Worm (Caenorhabditis elegans) whole organism, L3 larva: ENCODE results near the gene slc-30A9.
"Not testable (repeated sequence)": the region's sequence is repeated elsewhere in the genome, so short reads cannot be mapped to it uniquely, and the experiment has no call there.

Experiments
- R02D3.7 ChIP-seq: fragments of 150-350 bp; optimal IDR thresholded peaks from 2 replicates; lab custom pipeline; 2014; ENCODE audit warnings: missing biosample characterization, missing genetic modification characterization
- ZK546.5 ChIP-seq: sonication (generic microtip); optimal IDR thresholded peaks from 2 replicates; lab custom pipeline; 2017; ENCODE audit warnings: missing biosample characterization, missing genetic modification characterization
- aly-2 ChIP-seq: fragments of 150-350 bp; optimal IDR thresholded peaks from 2 replicates; lab custom pipeline; 2014; ENCODE audit warnings: missing biosample characterization, missing genetic modification characterization
- ceh-16 ChIP-seq: sonication (generic microtip); optimal IDR thresholded peaks from 2 replicates; lab custom pipeline; 2017; ENCODE audit warnings: missing biosample characterization, missing genetic modification characterization
- ceh-28 ChIP-seq: fragments of 150-350 bp; optimal IDR thresholded peaks from 2 replicates; lab custom pipeline; 2014; ENCODE audit warnings: missing biosample characterization, missing genetic modification reagents, missing genetic modification characterization
- ceh-82 ChIP-seq: fragments of 150-350 bp; optimal IDR thresholded peaks from 2 replicates; lab custom pipeline; 2014; ENCODE audit warnings: missing biosample characterization, missing genetic modification characterization
- ceh-9 ChIP-seq: sonication (generic microtip); optimal IDR thresholded peaks from 2 replicates; lab custom pipeline; 2018; ENCODE audit warnings: missing biosample characterization, missing genetic modification characterization
- egl-5 ChIP-seq: fragments of 150-350 bp; optimal IDR thresholded peaks from 2 replicates; lab custom pipeline; 2017; ENCODE audit warnings: missing biosample characterization, missing genetic modification reagents, missing genetic modification characterization, inconsistent platforms
- elt-1 ChIP-seq: fragments of 150-350 bp; optimal IDR thresholded peaks from 2 replicates; lab custom pipeline; 2014; ENCODE audit warnings: missing biosample characterization, missing genetic modification characterization
- elt-2 ChIP-seq: sonication (generic microtip); optimal IDR thresholded peaks from 2 replicates; lab custom pipeline; 2016; ENCODE audit warnings: missing genetic modification reagents, mild to moderate bottlenecking, missing genetic modification characterization, missing compliant biosample characterization
- eor-1 ChIP-seq, 2 experiments: fragments of 150-350 bp; optimal IDR thresholded peaks; 2 replicates each; lab custom pipeline; 2014 to 2018; ENCODE audit warnings: missing biosample characterization in 2 of 2, missing genetic modification characterization in 2 of 2
- fkh-10 ChIP-seq: sonication (generic microtip); optimal IDR thresholded peaks from 2 replicates; lab custom pipeline; 2017; ENCODE audit warnings: missing biosample characterization, missing genetic modification reagents, missing genetic modification characterization
- fos-1 ChIP-seq: fragments of 150-350 bp; optimal IDR thresholded peaks from 2 replicates; lab custom pipeline; 2014; ENCODE audit warnings: missing biosample characterization, missing genetic modification characterization
- hmg-11 ChIP-seq: sonication (generic microtip); optimal IDR thresholded peaks from 2 replicates; lab custom pipeline; 2016; ENCODE audit warnings: missing genetic modification characterization, missing compliant biosample characterization
- jun-1 ChIP-seq: fragments of 150-350 bp; optimal IDR thresholded peaks from 2 replicates; lab custom pipeline; 2014; ENCODE audit warnings: missing biosample characterization, missing genetic modification reagents, missing genetic modification characterization
- lin-15B ChIP-seq: fragments of 150-350 bp; optimal IDR thresholded peaks from 2 replicates; lab custom pipeline; 2014; ENCODE audit warnings: missing biosample characterization, missing genetic modification characterization
- lin-39 ChIP-seq: fragments of 150-350 bp; optimal IDR thresholded peaks from 2 replicates; lab custom pipeline; 2018; ENCODE audit warnings: missing biosample characterization, missing genetic modification reagents, missing genetic modification characterization
- mml-1 ChIP-seq: fragments of 150-350 bp; sonication (generic microtip); optimal IDR thresholded peaks from 3 replicates; lab custom pipeline; 2014; ENCODE audit warnings: missing biosample characterization, missing genetic modification characterization
- nfya-1 ChIP-seq: sonication (generic microtip); optimal IDR thresholded peaks from 2 replicates; lab custom pipeline; 2017; ENCODE audit warnings: missing genetic modification characterization, mild to moderate bottlenecking, missing compliant biosample characterization, antibody characterized with exemption, moderate library complexity; ENCODE audit not compliant: insufficient read depth
- nhr-12 ChIP-seq: fragments of 150-350 bp; optimal IDR thresholded peaks from 2 replicates; lab custom pipeline; 2014; ENCODE audit warnings: missing biosample characterization, missing genetic modification characterization
- nhr-23 ChIP-seq: fragments of 150-350 bp; optimal IDR thresholded peaks from 2 replicates; lab custom pipeline; 2014; ENCODE audit warnings: missing biosample characterization, missing genetic modification reagents, missing genetic modification characterization
- nhr-237 ChIP-seq: fragments of 150-350 bp; optimal IDR thresholded peaks from 2 replicates; lab custom pipeline; 2014; ENCODE audit warnings: missing biosample characterization, missing genetic modification characterization
- nhr-25 ChIP-seq: sonication (generic microtip); optimal IDR thresholded peaks from 2 replicates; lab custom pipeline; 2017; ENCODE audit warnings: missing biosample characterization, missing genetic modification characterization
- nhr-28 ChIP-seq: fragments of 150-350 bp; optimal IDR thresholded peaks from 2 replicates; lab custom pipeline; 2014; ENCODE audit warnings: missing biosample characterization, missing genetic modification characterization
- nhr-67 ChIP-seq: fragments of 150-350 bp; optimal IDR thresholded peaks from 2 replicates; lab custom pipeline; 2014; ENCODE audit warnings: missing biosample characterization, missing genetic modification characterization
- nhr-76 ChIP-seq: fragments of 150-350 bp; sonication (generic microtip); optimal IDR thresholded peaks from 5 replicates; lab custom pipeline; 2014; ENCODE audit warnings: missing biosample characterization, missing genetic modification characterization
- pha-4 ChIP-seq: fragments of 150-350 bp; optimal IDR thresholded peaks from 2 replicates; lab custom pipeline; 2014; ENCODE audit warnings: missing biosample characterization, missing genetic modification reagents, missing genetic modification characterization
- pqm-1 ChIP-seq: fragments of 150-350 bp; optimal IDR thresholded peaks from 2 replicates; lab custom pipeline; 2017; ENCODE audit warnings: missing biosample characterization, missing genetic modification characterization, inconsistent platforms
- sea-2 ChIP-seq: fragments of 150-350 bp; sonication (generic microtip); optimal IDR thresholded peaks from 4 replicates; lab custom pipeline; 2014; ENCODE audit warnings: missing biosample characterization, missing genetic modification reagents, missing genetic modification characterization
- unc-39 ChIP-seq: sonication (generic microtip); optimal IDR thresholded peaks from 4 replicates; lab custom pipeline; 2017; ENCODE audit warnings: missing biosample characterization, missing genetic modification characterization
- unc-62 ChIP-seq: fragments of 150-350 bp; sonication (generic microtip); optimal IDR thresholded peaks from 4 replicates; lab custom pipeline; 2014; ENCODE audit warnings: missing biosample characterization, missing genetic modification reagents, missing genetic modification characterization
- ztf-11 ChIP-seq: fragments of 150-350 bp; optimal IDR thresholded peaks from 2 replicates; lab custom pipeline; 2014; ENCODE audit warnings: missing biosample characterization, missing genetic modification characterization
- ztf-4 ChIP-seq: fragments of 150-350 bp; optimal IDR thresholded peaks from 2 replicates; lab custom pipeline; 2014; ENCODE audit warnings: missing biosample characterization, missing genetic modification characterization

slc-30A9 gene

ce11 chrIII:2711527-2711926 lies 12.9 kb upstream of the slc-30A9 start:
- TF ChIP-seq hmg-11 (tag; lab: Kevin White, UChicago) (peak; percentile 10), ztf-4 (tag; lab: Kevin White, UChicago) (no peak), ZK546.5 (no peak), nfya-1 (tag; lab: Kevin White, UChicago) (peak; percentile 12)
- TF ChIP-seq, all 47 proteins: peak for 2

- TF ChIP-seq lin-15B (tag; lab: Kevin White, UChicago) (no peak), ceh-82 (no peak), nhr-12 (tag; lab: Kevin White, UChicago) (no peak), ztf-11 (tag; lab: Kevin White, UChicago) (no peak)
These were observed 11.6 kb upstream of the slc-30A9 start for ce11 chrIII:2710211-2710610.

DNA sequence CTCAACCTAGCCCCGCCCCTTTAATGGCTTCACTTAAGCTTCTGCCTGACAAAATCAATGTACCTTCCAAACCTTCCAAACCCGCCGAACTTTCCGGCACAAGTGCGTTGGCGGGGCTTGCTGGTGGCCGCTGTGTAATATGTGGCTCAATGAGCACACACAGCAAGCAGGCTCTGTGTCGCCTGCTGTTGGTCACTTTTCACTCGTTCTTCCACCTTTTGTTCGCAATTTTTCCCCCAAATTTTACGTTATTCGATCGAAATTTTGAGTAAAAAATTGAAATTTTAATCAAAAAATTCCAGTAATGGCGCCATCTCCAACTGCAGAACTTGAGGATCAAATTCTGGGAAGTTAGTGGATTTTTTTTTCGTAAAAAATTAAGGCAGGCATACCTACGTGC lies 2.0 kb upstream of the slc-30A9 start, which contains the start of gene set-27:
set-27 (plus strand) TSS at position 301 of the 400 bp plus-strand sequence.
- TF ChIP-seq unc-39 (tag; lab: Kevin White, UChicago) (no peak), aly-2 (tag; lab: Kevin White, UChicago) (no peak), nhr-28 (tag; lab: Kevin White, UChicago) (no peak), nhr-12 (tag; lab: Kevin White, UChicago) (no peak), elt-2 (tag; lab: Kevin White, UChicago) (no peak)
- TF ChIP-seq, all 47 proteins: peak for 0

- not testable (repeated sequence) for TF ChIP-seq egl-5 (tag; lab: Kevin White, UChicago); unc-62; nhr-67 (tag; lab: Kevin White, UChicago)
These were observed 746 bp upstream of the slc-30A9 start, which contains the start of gene cox-6B for ce11 chrIII:2699363-2699762. Gene cox-6B, plus strand, starts transcription at chrIII:2699663.

DNA sequence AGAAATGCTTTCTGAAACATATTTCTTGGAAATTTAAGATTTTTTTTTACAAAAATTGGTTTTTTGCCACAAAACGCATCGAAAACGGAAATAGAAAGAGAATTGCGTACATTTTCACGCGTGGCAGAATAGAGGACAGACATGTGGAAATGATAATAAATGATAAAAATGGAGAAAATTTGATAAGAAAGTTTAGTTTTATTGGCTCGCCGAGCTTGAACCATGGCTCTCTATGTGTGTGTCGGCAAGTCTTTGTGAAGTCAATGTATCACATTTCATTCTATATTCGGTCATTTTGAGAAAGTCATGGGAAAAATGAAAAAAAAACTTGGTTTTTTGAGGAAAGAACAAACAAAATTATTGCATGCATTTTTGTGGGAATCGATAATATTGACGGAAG lies 11.2 kb downstream of the slc-30A9 start:
- TF ChIP-seq elt-2 (tag; lab: Kevin White, UChicago) (peak; percentile 87), aly-2 (tag; lab: Kevin White, UChicago) (no peak), nhr-28 (tag; lab: Kevin White, UChicago) (no peak), pqm-1 (tag; lab: Kevin White, UChicago) (peak; percentile 55), ceh-28 (no peak), ZK546.5 (no peak), fos-1 (tag; lab: Kevin White, UChicago) (no peak), ceh-9 (tag; lab: Kevin White, UChicago) (no peak), lin-39 (tag; lab: Kevin White, UChicago) (no peak), jun-1 (tag; lab: Kevin White, UChicago) (no peak), nfya-1 (tag; lab: Kevin White, UChicago) (no peak), nhr-23 (tag; lab: Kevin White, UChicago) (no peak), eor-1 (tag; optimal IDR thresholded peaks at IDR 0.05; lab: Kevin White, UChicago) (no peak), sea-2 (GFP tag; lab: Kevin White, UChicago) (no peak), pha-4 (tag; lab: Kevin White, UChicago) (peak; percentile 17), nhr-237 (tag; lab: Kevin White, UChicago) (no peak), unc-39 (tag; lab: Kevin White, UChicago) (no peak), nhr-76 (tag; lab: Kevin White, UChicago) (no peak), mml-1 (no peak), elt-1 (no peak)

DNA sequence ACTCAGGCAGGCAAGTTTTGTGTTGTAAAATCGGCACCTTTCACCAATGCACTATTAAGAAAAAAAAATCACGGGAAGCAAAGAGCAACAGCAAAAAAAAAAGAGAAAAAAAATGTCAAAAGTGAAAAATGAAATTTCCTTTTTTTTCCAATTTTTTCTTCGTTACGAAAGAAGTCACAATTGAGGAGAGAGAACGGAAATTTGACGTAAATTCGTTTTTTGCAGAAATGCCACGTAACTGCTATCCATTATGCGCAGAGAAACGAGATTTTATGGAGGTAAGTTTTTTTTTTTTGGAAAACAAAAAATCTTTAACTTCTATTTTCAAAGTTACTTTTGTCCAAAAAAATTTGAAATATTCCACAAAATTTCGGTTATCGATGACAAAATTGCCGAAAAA lies 12.0 kb downstream of the slc-30A9 start:
- TF ChIP-seq nhr-25 (no peak), lin-15B (tag; lab: Kevin White, UChicago) (no peak), fkh-10 (GFP tag; lab: Kevin White, UChicago) (peak; percentile 81)

DNA sequence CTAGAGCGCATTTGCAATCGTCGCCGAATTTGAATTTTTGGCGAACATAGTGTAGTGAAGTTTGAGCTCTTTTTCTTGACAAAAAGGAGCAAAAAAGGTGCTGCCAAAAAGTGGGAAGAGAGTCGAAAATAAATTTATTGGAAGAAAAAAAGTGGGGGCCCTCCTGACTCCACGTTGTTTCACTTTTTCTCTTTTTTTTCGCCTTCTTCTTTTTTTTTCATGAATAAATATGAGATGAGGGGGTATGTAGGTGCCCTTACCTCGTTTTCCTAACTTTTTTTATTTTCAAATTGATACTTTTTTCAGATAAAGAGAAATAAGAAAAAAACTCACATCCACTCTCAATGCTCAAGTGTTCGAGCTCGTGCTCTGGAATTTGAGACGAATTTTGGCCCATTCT lies 12.6 kb downstream of the slc-30A9 start, which contains the start of the genes Y71H2AL.2, Y71H2AL.4 and pbo-1:
Y71H2AL.2 (plus strand) TSS at position 301 of the 400 bp plus-strand sequence.
Y71H2AL.4 (plus strand) TSS at position 345 of the 400 bp plus-strand sequence.
pbo-1 (minus strand) TSS at position 400 of the 400 bp plus-strand sequence.
- no peak for TF ChIP-seq nhr-28 (tag; lab: Kevin White, UChicago)
- TF ChIP-seq nhr-25, result no peak
- TF ChIP-seq ceh-16 (tag; lab: Kevin White, UChicago), result no peak
- no peak for TF ChIP-seq nhr-237 (tag; lab: Kevin White, UChicago)
- no peak for TF ChIP-seq ceh-28
- no peak for TF ChIP-seq nfya-1 (tag; lab: Kevin White, UChicago)
- TF ChIP-seq R02D3.7, result no peak
